Fruit fly (Drosophila melanogaster) whole organism, wandering third instar larva: ENCODE data around the gene KdelR.

ENCODE experiments used
- Abd-B ChIP-seq: fragments of >200 bp; optimal IDR thresholded peaks from 2 replicates; lab custom pipeline; 2017; ENCODE audit warnings: missing biosample characterization, missing genetic modification characterization
- CG32264 ChIP-seq: fragments of 200-800 bp; sonication (Bioruptor generic); optimal IDR thresholded peaks from 2 replicates; lab custom pipeline; 2016; ENCODE audit warnings: missing biosample characterization, missing genetic modification characterization
- Dfd ChIP-seq: fragments of >200 bp; optimal IDR thresholded peaks from 2 replicates; lab custom pipeline; 2017; ENCODE audit warnings: missing biosample characterization, missing genetic modification characterization
- Dif ChIP-seq: fragments of 200-275, 200-300 bp; sonication (Bioruptor generic); optimal IDR thresholded peaks from 2 replicates; lab custom pipeline; 2018; ENCODE audit warnings: missing biosample characterization, missing genetic modification characterization; ENCODE audit not compliant: partially characterized antibody
- GATAd ChIP-seq: sonication (Bioruptor generic); optimal IDR thresholded peaks from 2 replicates; lab custom pipeline; 2016; ENCODE audit warnings: missing biosample characterization, missing genetic modification characterization
- HLH106 ChIP-seq: fragments of 200-800 bp; optimal IDR thresholded peaks from 3 replicates; lab custom pipeline; 2019; ENCODE audit warnings: missing biosample characterization, mild to moderate bottlenecking, missing genetic modification characterization, moderate library complexity
- Hnf4 ChIP-seq: fragments of 200-800 bp; sonication (Bioruptor generic); optimal IDR thresholded peaks from 2 replicates; lab custom pipeline; 2016; ENCODE audit warnings: missing biosample characterization, mild to moderate bottlenecking, missing genetic modification characterization
- Hr78 ChIP-seq: fragments of >200 bp; optimal IDR thresholded peaks from 2 replicates; lab custom pipeline; 2017; ENCODE audit warnings: missing biosample characterization, missing genetic modification characterization
- Hr83 ChIP-seq: fragments of 200-300 bp; sonication (Bioruptor generic); optimal IDR thresholded peaks from 2 replicates; lab custom pipeline; 2016; ENCODE audit warnings: missing biosample characterization, mild to moderate bottlenecking, missing genetic modification characterization, moderate library complexity; ENCODE audit not compliant: poor library complexity, severe bottlenecking
- Jra ChIP-seq: sonication (Bioruptor generic); optimal IDR thresholded peaks from 2 replicates; lab custom pipeline; 2016; ENCODE audit warnings: missing biosample characterization, missing genetic modification characterization
- N ChIP-seq: fragments of >200 bp; optimal IDR thresholded peaks from 2 replicates; lab custom pipeline; 2018; ENCODE audit warnings: missing biosample characterization, missing external identifiers, missing genetic modification characterization
- OdsH ChIP-seq: fragments of 200-800 bp; sonication (Bioruptor generic); optimal IDR thresholded peaks from 2 replicates; lab custom pipeline; 2016; ENCODE audit warnings: missing biosample characterization, mild to moderate bottlenecking, missing genetic modification characterization
- Rel ChIP-seq, 2 experiments: fragments of 200-800 bp; sonication (Bioruptor generic) in 1 of 2; optimal IDR thresholded peaks; 2 replicates in 1 of 2; 3 replicates in 1 of 2; lab custom pipeline; 2016 to 2019; ENCODE audit warnings: mild to moderate bottlenecking in 2 of 2, missing biosample characterization in 2 of 2, missing genetic modification characterization in 2 of 2, moderate library complexity in 1 of 2
- Sp1 ChIP-seq: fragments of 200-800 bp; sonication (Bioruptor generic); optimal IDR thresholded peaks from 3 replicates; lab custom pipeline; 2019; ENCODE audit warnings: missing biosample characterization, mild to moderate bottlenecking, missing genetic modification characterization, moderate library complexity
- Vsx2 ChIP-seq: fragments of 200-300, 225-300 bp; sonication (Bioruptor generic); optimal IDR thresholded peaks from 2 replicates; lab custom pipeline; 2018; ENCODE audit warnings: missing biosample characterization, missing genetic modification characterization; ENCODE audit not compliant: partially characterized antibody
- br ChIP-seq: fragments of 200-800 bp; sonication (Bioruptor generic); optimal IDR thresholded peaks from 2 replicates; lab custom pipeline; 2016; ENCODE audit warnings: missing biosample characterization, missing genetic modification characterization
- brk ChIP-seq: fragments of 200-800 bp; sonication (Bioruptor generic); optimal IDR thresholded peaks from 2 replicates; lab custom pipeline; 2016; ENCODE audit warnings: missing biosample characterization, mild to moderate bottlenecking, missing genetic modification characterization
- dl ChIP-seq, 2 experiments: fragments of 175-275, 200-275 bp in 1 of 2; fragments of 200-275 bp in 1 of 2; sonication (Bioruptor generic); optimal IDR thresholded peaks; lab custom pipeline; 2018; ENCODE audit warnings: mild to moderate bottlenecking in 2 of 2, missing biosample characterization in 2 of 2, missing genetic modification characterization in 2 of 2, moderate library complexity in 2 of 2; ENCODE audit not compliant: partially characterized antibody in 2 of 2, insufficient read depth in 1 of 2
- dmrt93B ChIP-seq: fragments of 200-800 bp; sonication (Bioruptor generic); optimal IDR thresholded peaks from 2 replicates; lab custom pipeline; 2018; ENCODE audit warnings: missing biosample characterization, mild to moderate bottlenecking, missing genetic modification characterization
- dsf ChIP-seq: sonication (Bioruptor generic); optimal IDR thresholded peaks from 2 replicates; lab custom pipeline; 2016; ENCODE audit warnings: missing biosample characterization, missing genetic modification characterization, borderline replicate concordance
- ey ChIP-seq: fragments of 200-800 bp; sonication (Bioruptor generic); optimal IDR thresholded peaks from 2 replicates; lab custom pipeline; 2016; ENCODE audit warnings: missing biosample characterization, missing genetic modification characterization
- fru ChIP-seq: fragments of 200-800 bp; sonication (Bioruptor generic); optimal IDR thresholded peaks from 3 replicates; lab custom pipeline; 2016; ENCODE audit warnings: missing biosample characterization, mild to moderate bottlenecking, missing genetic modification characterization
- h ChIP-seq: fragments of 200-800 bp; sonication (Bioruptor generic); optimal IDR thresholded peaks from 3 replicates; lab custom pipeline; 2016; ENCODE audit warnings: missing biosample characterization, mild to moderate bottlenecking, missing genetic modification characterization
- jim ChIP-seq: fragments of 175-275, 200-325 bp; sonication (Bioruptor generic); optimal IDR thresholded peaks from 2 replicates; lab custom pipeline; 2016; ENCODE audit warnings: missing biosample characterization, mild to moderate bottlenecking, missing genetic modification characterization
- lola ChIP-seq: fragments of >200 bp; optimal IDR thresholded peaks from 2 replicates; lab custom pipeline; 2017; ENCODE audit warnings: missing biosample characterization, missing genetic modification characterization
- pan ChIP-seq: fragments of >200 bp; optimal IDR thresholded peaks from 2 replicates; lab custom pipeline; 2017
- psq ChIP-seq: fragments of 200-800 bp; sonication (Bioruptor generic); optimal IDR thresholded peaks from 3 replicates; lab custom pipeline; 2017; ENCODE audit warnings: missing biosample characterization, mild to moderate bottlenecking, missing genetic modification characterization, moderate library complexity
- rgr ChIP-seq: fragments of 200-800 bp; sonication (Bioruptor generic); optimal IDR thresholded peaks from 3 replicates; lab custom pipeline; 2016; ENCODE audit warnings: missing biosample characterization, mild to moderate bottlenecking, missing genetic modification characterization
- sage ChIP-seq: fragments of 200-800 bp; sonication (Bioruptor generic); optimal IDR thresholded peaks from 2 replicates; lab custom pipeline; 2016; ENCODE audit warnings: missing biosample characterization, mild to moderate bottlenecking, missing genetic modification characterization
- sv ChIP-seq: fragments of 200-800 bp; sonication (Bioruptor generic); optimal IDR thresholded peaks from 3 replicates; lab custom pipeline; 2016; ENCODE audit warnings: missing biosample characterization, missing genetic modification characterization
- tai ChIP-seq: sonication (Bioruptor generic); optimal IDR thresholded peaks from 2 replicates; lab custom pipeline; 2016; ENCODE audit warnings: missing biosample characterization, missing genetic modification characterization
- woc ChIP-seq: sonication (Bioruptor generic); optimal IDR thresholded peaks from 2 replicates; lab custom pipeline; 2016; ENCODE audit warnings: missing biosample characterization, mild to moderate bottlenecking, missing genetic modification characterization

Gene KdelR

DNA sequence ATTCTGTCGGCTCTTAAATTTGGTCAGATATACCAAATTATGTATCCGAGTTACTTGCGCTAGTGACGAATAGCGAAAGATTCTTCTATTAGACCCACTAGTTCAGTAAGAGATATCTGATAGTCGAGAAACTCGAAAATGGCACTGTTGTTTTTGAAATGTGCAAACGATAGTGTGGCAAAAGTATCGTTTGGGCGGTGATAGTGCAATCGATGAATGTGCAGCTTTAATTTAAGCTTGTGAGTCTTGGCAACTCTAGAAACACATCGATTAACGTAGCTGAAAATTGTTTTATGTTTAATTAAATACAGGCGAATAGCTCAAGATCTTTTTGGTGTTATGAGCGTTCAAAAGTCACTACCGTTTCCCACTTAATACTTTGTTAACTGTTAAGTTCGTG lies 10.6 kb downstream of the KdelR start, which contains the start of gene STUB1:
Gene STUB1 (plus strand): TSS at position 232 of the 400 bp plus-strand sequence.
- TF ChIP-seq ey (GFP tag; lab: Kevin White, UChicago) (no peak), Hr83 (peak; percentile 59), Dfd (no peak), h (no peak), woc (peak; percentile 17), fru (GFP tag; lab: Kevin White, UChicago) (no peak), Vsx2 (GFP tag; lab: Kevin White, UChicago) (no peak), brk (no peak), Jra (GFP tag; lab: Kevin White, UChicago) (peak; percentile 55), rgr (GFP tag; lab: Kevin White, UChicago) (no peak), Hnf4 (GFP tag; lab: Kevin White, UChicago) (peak; percentile 70)

DNA sequence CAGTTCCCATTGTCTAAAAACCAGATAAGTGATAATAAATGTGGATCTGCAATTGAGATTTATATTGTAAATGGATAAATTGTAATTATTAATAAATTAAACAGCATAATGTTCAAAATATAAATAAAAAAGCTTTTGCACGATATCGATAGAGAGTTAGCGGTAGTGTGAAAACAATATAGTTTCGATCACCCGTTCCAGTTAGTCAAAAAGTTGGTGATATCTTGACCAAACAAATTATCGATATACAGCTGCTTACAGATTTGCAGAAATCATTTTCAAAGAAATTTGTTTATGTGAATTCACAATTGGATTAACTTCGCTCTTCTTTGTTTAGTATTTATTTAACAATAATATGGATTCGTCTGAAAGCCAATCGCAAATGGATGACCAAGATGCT lies 12.5 kb downstream of the KdelR start, which contains the start of gene Nse4:
Gene Nse4 (plus strand): TSS at position 267 of the 400 bp plus-strand sequence.
- TF ChIP-seq jim (GFP tag; lab: Kevin White, UChicago) = no peak
- no peak for TF ChIP-seq HLH106 (tag; lab: Kevin White, UChicago)
- peak; percentile 10 for TF ChIP-seq N (GFP tag; lab: Kevin White, UChicago)
- TF ChIP-seq Vsx2 (GFP tag; lab: Kevin White, UChicago) = no peak

DNA sequence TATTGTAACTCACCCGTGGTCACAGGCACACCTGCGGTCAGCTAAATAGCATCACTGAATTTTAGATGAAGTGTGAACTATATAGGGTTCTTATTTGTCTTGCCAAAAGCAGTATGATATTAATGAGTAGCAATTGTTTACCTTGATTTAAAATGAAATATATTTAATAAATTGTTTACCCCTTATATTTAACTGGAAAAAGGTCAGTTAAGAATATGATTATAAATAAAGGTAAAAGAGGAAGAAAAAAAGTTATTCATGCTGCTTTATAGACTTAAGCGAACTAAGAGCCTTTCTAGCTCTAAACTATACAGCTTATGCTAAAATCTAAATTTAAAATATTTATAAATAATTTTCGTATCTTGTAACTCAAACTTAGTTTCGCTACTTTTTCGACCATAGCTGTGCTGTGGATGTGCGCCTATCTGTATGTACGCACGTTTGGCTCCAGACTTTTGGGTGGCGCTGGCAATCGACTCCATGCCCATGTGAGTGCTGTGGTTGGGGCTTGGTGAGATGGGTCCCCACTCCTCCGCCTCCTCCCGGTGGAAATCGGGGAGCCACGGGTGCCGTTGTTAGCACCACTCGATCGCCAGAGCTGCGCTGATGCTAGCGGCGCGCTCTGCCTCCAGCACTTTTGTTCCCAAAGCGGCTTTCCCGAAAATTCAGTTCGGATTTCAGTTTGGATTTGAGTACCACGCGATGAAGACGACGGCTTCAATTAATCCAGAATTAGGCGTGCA lies 15.5 kb downstream of the KdelR start, which contains the start of gene loh:
Gene loh (plus strand): TSS at position 487 of the 743 bp plus-strand sequence.
- TF ChIP-seq Jra (GFP tag; lab: Kevin White, UChicago) (no peak), Hr78 (GFP tag; lab: Kevin White, UChicago) (no peak), sv (GFP tag; lab: Kevin White, UChicago) (peak; percentile 28), N (GFP tag; lab: Kevin White, UChicago) (no peak), sage (GFP tag; lab: Kevin White, UChicago) (no peak), CG32264 (GFP tag; lab: Kevin White, UChicago) (no peak), h (no peak)

DNA sequence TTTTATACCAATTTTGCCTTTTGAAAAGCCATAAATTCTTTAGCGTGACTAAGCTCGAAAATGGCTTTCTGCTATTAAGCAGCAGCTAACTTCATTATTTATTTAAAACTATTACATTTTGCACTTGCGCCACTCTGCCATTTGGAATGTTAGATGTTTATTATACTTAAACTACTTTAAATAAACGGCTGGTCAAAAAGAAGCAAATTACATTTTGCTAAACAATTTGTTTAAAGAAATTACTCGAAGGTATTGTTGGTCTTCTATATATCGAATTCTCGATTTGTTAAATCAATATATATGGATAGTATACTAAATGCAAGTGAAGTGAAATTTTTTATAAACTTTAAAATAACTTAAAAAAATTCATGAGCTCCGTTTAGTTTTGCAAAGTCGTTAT lies 25.6 kb downstream of the KdelR start, which contains the start of gene ppk10:
Gene ppk10 (minus strand): TSS at position 101 of the 400 bp plus-strand sequence.
- TF ChIP-seq woc (no peak), Hr78 (GFP tag; lab: Kevin White, UChicago) (no peak), Vsx2 (GFP tag; lab: Kevin White, UChicago) (no peak)

DNA sequence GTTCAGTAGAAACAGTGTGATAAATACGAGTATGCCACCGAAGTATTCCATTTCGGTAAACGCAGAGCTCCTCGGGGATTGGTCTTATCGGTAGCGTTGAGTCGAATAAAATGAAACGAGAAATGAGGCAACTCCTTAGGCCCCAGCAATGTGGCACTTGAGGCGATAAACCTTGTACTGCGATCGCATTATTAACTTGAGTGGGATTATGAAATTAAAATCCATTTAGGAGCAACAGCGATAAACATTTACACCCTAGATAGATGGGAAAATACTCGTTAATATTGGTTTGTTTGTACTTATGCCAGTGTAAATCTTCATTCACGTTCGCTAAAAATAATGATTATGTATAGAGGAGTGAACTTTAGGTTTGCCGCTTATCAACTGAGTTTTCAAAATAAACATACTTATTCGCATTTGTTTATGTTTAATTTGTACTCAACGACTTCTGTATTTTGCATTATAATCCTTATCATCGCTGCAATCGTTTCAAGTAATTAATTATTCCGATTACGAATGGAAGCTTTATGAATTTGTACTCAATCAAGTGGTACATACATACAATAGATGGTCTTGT lies 29.3 kb downstream of the KdelR start:
- TF ChIP-seq Rel (GFP tag; optimal IDR thresholded peaks at IDR 0.05; lab: Kevin White, UChicago) (no peak), Rel (tag; optimal IDR thresholded peaks at IDR 0.05; lab: Kevin White, UChicago) (no peak)

DNA sequence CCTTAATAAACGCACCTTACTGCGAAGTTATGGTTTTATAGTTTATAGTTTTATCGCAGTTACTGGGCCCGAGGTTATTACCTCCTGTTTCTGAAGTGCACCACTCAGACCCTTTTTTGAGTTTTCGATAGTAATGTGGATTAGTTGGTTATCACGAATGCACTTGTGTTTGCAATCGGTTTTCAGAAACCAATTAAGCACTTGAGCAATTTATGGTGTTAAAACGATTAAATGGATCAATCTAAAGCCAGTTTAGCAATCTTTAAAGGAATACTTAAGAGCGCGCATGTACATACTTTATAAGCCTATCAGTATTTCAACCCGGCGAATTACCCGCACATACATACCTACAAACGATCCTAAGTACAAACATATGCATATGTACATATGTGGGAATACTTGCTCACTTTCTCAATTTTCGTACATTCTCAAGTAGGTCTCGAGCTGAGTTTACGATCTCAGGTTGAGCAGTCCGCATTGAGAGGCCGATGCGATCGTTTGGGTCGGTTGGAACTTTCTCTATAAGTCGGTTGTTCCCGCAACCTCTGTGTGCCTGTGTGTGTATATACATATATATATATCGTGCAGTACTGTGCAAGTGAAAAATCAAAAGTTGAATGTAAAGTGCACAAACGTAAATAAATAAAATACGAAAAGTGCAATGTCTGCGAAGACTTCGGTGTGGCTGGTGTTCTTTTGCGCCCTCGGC lies 30.7 kb downstream of the KdelR start, which contains the start of the genes LManI and LManII:
Gene LManI (minus strand): TSS at position 51 of the 709 bp plus-strand sequence.
Gene LManII (plus strand): TSS at position 468 of the 709 bp plus-strand sequence.
- TF ChIP-seq Dif (GFP tag; lab: Kevin White, UChicago) (peak; percentile 60), jim (GFP tag; lab: Kevin White, UChicago) (no peak), pan (no peak), lola (no peak), GATAd (no peak)
- TF ChIP-seq, all 38 proteins: peak for 1

DNA sequence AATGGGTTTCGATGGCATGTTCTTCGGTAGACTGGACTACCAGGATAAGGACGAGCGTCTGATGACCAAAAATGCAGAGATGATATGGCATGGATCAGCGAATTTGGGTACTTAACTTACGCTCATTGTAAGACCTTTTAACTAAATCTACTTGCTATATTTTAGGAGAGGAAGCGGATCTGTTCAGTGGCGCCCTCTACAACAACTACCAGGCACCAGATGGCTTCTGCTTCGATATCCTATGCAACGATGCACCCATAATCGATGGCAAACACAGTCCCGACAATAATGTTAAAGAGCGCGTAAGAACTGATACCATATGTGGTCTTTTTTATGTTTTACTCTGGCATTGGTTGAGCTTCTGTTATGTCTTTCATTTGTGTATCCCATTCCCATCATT lies 32.3 kb downstream of the KdelR start:
- TF ChIP-seq Hr83 (no peak), psq (GFP tag; lab: Kevin White, UChicago) (no peak), dmrt93B (GFP tag; lab: Kevin White, UChicago) (no peak), N (GFP tag; lab: Kevin White, UChicago) (no peak), br (GFP tag; lab: Kevin White, UChicago) (no peak), jim (GFP tag; lab: Kevin White, UChicago) (no peak), lola (no peak), woc (no peak), dsf (no peak), rgr (GFP tag; lab: Kevin White, UChicago) (no peak), Sp1 (GFP tag; lab: Kevin White, UChicago) (no peak), brk (no peak), Jra (GFP tag; lab: Kevin White, UChicago) (no peak), ey (GFP tag; lab: Kevin White, UChicago) (no peak), tai (GFP tag; lab: Kevin White, UChicago) (no peak), OdsH (GFP tag; lab: Kevin White, UChicago) (no peak), Abd-B (no peak), sage (GFP tag; lab: Kevin White, UChicago) (no peak), Dfd (no peak), dl (GFP tag; optimal IDR thresholded peaks at IDR 0.05; lab: Kevin White, UChicago; ENCODE audit: insufficient read depth in 1 of 2, partially characterized antibody in 2 of 2) (no peak)
